Fruit fly (Drosophila melanogaster) whole organism, adult: ENCODE results near the gene CG13606.

Experiments
- CG11617 ChIP-seq: fragments of 200-800 bp; sonication (Bioruptor generic); optimal IDR thresholded peaks from 2 replicates; lab custom pipeline; 2017; ENCODE audit warnings: mild to moderate bottlenecking, missing biosample characterization, missing genetic modification reagents, missing genetic modification characterization
- CG12768 ChIP-seq: fragments of 200-800 bp; sonication (Bioruptor generic); optimal IDR thresholded peaks from 2 replicates; lab custom pipeline; 2017; ENCODE audit warnings: missing biosample characterization, missing genetic modification characterization, mild to moderate bottlenecking, moderate library complexity, missing genetic modification reagents
- CG14711 ChIP-seq: fragments of 200-800 bp; sonication (Bioruptor generic); optimal IDR thresholded peaks from 2 replicates; lab custom pipeline; 2018; ENCODE audit warnings: missing biosample characterization, mild to moderate bottlenecking, missing genetic modification characterization, moderate library complexity
- CG1620 ChIP-seq: fragments of 200-800 bp; sonication (Bioruptor generic); optimal IDR thresholded peaks from 2 replicates; lab custom pipeline; 2016; ENCODE audit warnings: missing biosample characterization, missing genetic modification characterization
- CG33017 ChIP-seq: fragments of 200-800 bp; sonication (Bioruptor generic); optimal IDR thresholded peaks from 2 replicates; lab custom pipeline; 2018; ENCODE audit warnings: missing biosample characterization, mild to moderate bottlenecking, missing genetic modification characterization, moderate library complexity
- CG5204 ChIP-seq: fragments of 200-800 bp; sonication (Bioruptor generic); optimal IDR thresholded peaks from 2 replicates; lab custom pipeline; 2016; ENCODE audit warnings: missing biosample characterization, missing genetic modification characterization
- CG7045 ChIP-seq: fragments of 200-800 bp; sonication (Bioruptor generic); optimal IDR thresholded peaks from 2 replicates; lab custom pipeline; 2017; ENCODE audit warnings: missing biosample characterization, mild to moderate bottlenecking, missing genetic modification characterization
- CG7101 ChIP-seq: fragments of 200-800 bp; sonication (Bioruptor generic); optimal IDR thresholded peaks from 2 replicates; lab custom pipeline; 2018; ENCODE audit warnings: missing biosample characterization, mild to moderate bottlenecking, missing genetic modification characterization, moderate library complexity
- Clk ChIP-seq: fragments of 200-800 bp; sonication (Bioruptor generic); optimal IDR thresholded peaks from 2 replicates; lab custom pipeline; 2017; ENCODE audit warnings: missing biosample characterization, missing genetic modification characterization
- Crg-1 ChIP-seq: fragments of 200-800 bp; sonication (Bioruptor generic); optimal IDR thresholded peaks from 2 replicates; lab custom pipeline; 2016; ENCODE audit warnings: missing biosample characterization, missing genetic modification characterization
- Hr96 ChIP-seq: fragments of 200-800 bp; sonication (Bioruptor generic); optimal IDR thresholded peaks from 2 replicates; lab custom pipeline; 2016; ENCODE audit warnings: missing biosample characterization, missing genetic modification characterization
- Mnt ChIP-seq: fragments of 200-800 bp; sonication (Bioruptor generic); optimal IDR thresholded peaks from 2 replicates; lab custom pipeline; 2016; ENCODE audit warnings: missing biosample characterization, mild to moderate bottlenecking, missing genetic modification characterization
- bab1 ChIP-seq: fragments of 200-800 bp; sonication (Bioruptor generic); optimal IDR thresholded peaks from 3 replicates; lab custom pipeline; 2019; ENCODE audit warnings: missing biosample characterization, mild to moderate bottlenecking, missing genetic modification characterization, moderate library complexity
- cic ChIP-seq: fragments of 200-800 bp; sonication (Bioruptor generic); optimal IDR thresholded peaks from 2 replicates; lab custom pipeline; 2017; ENCODE audit warnings: missing biosample characterization, mild to moderate bottlenecking, missing genetic modification characterization, moderate library complexity
- cnc ChIP-seq, 2 experiments: fragments of >200 bp; optimal IDR thresholded peaks; 2 replicates each; lab custom pipeline; 2017
- kay ChIP-seq: fragments of 200-800 bp; sonication (Bioruptor generic); peaks from one replicate; lab custom pipeline; 2016; ENCODE audit warnings: missing biosample characterization, missing genetic modification characterization, borderline replicate concordance
- ovo ChIP-seq: fragments of 200-800 bp; sonication (Bioruptor generic); optimal IDR thresholded peaks from 2 replicates; lab custom pipeline; 2016; ENCODE audit warnings: missing biosample characterization, missing genetic modification characterization
- pad ChIP-seq: fragments of 200-800 bp; sonication (Bioruptor generic); optimal IDR thresholded peaks from 3 replicates; lab custom pipeline; 2017; ENCODE audit warnings: missing biosample characterization, missing genetic modification characterization, mild to moderate bottlenecking, moderate library complexity, missing genetic modification reagents
- tj ChIP-seq: fragments of 200-800 bp; sonication (Bioruptor generic); optimal IDR thresholded peaks from 3 replicates; lab custom pipeline; 2017; ENCODE audit warnings: missing biosample characterization, mild to moderate bottlenecking, missing genetic modification characterization, moderate library complexity
- toe ChIP-seq: fragments of 200-800 bp; sonication (Bioruptor generic); optimal IDR thresholded peaks from 2 replicates; lab custom pipeline; 2016; ENCODE audit warnings: missing biosample characterization, missing genetic modification characterization

Gene CG13606

DNA sequence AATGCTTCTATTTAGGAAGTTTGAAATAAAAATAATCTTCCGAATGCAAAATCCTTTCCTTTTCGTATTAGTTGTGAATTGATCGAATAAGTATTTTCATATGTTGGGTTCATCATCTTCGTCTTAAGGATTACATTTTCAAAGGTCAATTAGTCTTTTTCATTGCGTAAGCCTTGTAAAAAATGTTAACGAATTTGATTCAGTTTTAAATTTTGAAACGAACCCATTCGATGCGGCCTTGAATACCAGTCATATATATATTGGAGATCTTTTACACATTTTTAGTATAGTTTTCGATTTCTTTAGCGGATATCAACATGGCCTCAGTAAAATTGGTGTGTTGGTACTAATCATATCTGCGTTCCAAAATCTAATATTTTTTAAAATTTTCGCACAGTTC, 56.2 kb downstream of the CG13606 start, which contains the start of gene Acp95EF:
TSS of gene Acp95EF (plus strand) at position 301 of the 400 bp plus-strand sequence.
- TF ChIP-seq kay (GFP tag; lab: Kevin White, UChicago) (peak; percentile 71), Clk (GFP tag; lab: Kevin White, UChicago) (no peak)

DNA sequence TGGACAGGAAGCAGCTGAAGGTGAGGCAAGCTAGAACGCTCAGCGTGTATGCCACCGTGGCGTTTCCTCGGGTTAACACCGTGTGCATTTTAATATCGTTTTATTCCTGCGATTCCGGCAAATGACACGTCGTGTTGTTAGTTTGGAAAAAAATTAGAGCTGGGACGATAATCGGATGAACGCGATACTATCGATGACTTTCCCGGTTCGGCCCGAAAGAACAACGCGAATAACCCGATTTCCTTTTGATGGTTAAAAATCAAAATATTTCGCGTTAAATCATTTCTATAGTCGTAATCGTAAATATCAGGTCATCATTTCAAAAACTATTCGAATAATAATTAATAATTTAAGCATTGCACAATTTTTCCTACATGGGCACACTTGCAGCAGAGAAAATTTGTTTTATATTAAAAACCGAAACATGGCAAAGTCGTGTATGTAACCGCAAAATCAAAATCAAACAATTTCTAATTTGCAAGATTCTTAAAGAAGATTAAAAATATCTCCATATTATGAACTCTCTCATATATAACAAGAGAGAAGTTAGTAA, 57.5 kb downstream of the CG13606 start, which contains the start of gene Spase22-23:
TSS of gene Spase22-23 (minus strand) at position 166 of the 553 bp plus-strand sequence.
- TF ChIP-seq Crg-1 (GFP tag; lab: Kevin White, UChicago) (no peak), CG33017 (tag; lab: Kevin White, UChicago) (no peak), cnc (optimal IDR thresholded peaks at IDR 0.05; lab: Kevin White, UChicago) (no peak), CG11617 (GFP tag; lab: Kevin White, UChicago) (no peak), ovo (GFP tag; lab: Kevin White, UChicago) (no peak), toe (GFP tag; lab: Kevin White, UChicago) (no peak), bab1 (GFP tag; lab: Kevin White, UChicago) (no peak), tj (GFP tag; lab: Kevin White, UChicago) (no peak), CG7101 (tag; lab: Kevin White, UChicago) (no peak), CG14711 (no peak), Clk (GFP tag; lab: Kevin White, UChicago) (no peak), CG7045 (GFP tag; lab: Kevin White, UChicago) (no peak)

DNA sequence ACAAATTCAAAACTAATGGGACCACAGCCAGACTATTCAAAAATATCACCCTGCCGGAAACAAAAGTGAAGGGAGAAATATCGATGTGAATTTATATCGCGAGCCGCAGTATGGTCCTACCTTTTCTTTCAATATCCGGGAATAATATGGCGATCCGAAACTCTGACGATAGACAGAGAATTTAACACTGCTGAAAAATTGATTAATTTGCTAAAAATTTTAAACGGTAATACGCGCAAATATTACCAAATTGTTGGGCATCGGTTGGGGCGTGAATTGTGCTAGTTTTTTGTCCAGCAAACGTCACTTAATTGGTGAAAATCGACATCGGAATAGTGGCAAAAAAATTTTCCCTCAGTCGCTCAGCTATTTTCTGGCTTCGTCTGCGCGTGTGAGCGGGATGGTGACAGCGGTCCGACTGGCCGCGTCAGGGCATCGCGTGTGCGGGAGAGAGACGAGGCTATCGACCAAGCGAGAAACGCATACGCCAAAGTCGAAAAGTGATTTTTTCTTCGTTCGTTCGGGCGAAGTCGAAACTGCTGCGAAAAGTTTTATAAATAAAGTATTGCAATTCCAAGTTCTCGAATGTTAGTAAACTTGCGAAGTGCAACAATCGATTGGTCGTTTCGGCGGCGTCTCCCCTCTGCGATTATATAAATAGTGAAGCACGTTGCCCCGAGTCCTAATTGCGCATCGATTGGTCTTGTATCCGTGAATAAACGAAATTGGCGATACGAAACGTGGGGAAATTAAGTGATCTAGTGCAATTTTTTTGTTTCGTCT, 58.2 kb downstream of the CG13606 start, which contains the start of gene mask:
TSS of gene mask (plus strand) at position 140 of the 783 bp plus-strand sequence.
- peak; percentile 84 for TF ChIP-seq CG7101 (tag; lab: Kevin White, UChicago)
- peak; percentile 87 for TF ChIP-seq toe (GFP tag; lab: Kevin White, UChicago)
- no peak for TF ChIP-seq kay (GFP tag; lab: Kevin White, UChicago)
- TF ChIP-seq Hr96 (GFP tag; lab: Kevin White, UChicago) = peak; percentile 90
- TF ChIP-seq CG1620 = peak; percentile 93
- peak; percentile 43 for TF ChIP-seq pad (GFP tag; lab: Kevin White, UChicago)
- TF ChIP-seq CG12768 (GFP tag; lab: Kevin White, UChicago) = peak; percentile 67
- peak; percentile 39 for TF ChIP-seq CG14711
- TF ChIP-seq bab1 (GFP tag; lab: Kevin White, UChicago) = peak; percentile 73
- TF ChIP-seq Crg-1 (GFP tag; lab: Kevin White, UChicago) = peak; percentile 90
- TF ChIP-seq CG7045 (GFP tag; lab: Kevin White, UChicago) = peak; percentile 82
- TF ChIP-seq CG33017 (tag; lab: Kevin White, UChicago) = peak; percentile 50
- no peak for TF ChIP-seq cnc (optimal IDR thresholded peaks at IDR 0.05; lab: Kevin White, UChicago)
- TF ChIP-seq Mnt (GFP tag; lab: Kevin White, UChicago) = peak; percentile 70
- peak; percentile 29 for TF ChIP-seq cic (GFP tag; lab: Kevin White, UChicago)
- peak; percentile 90 for TF ChIP-seq CG11617 (GFP tag; lab: Kevin White, UChicago)
- TF ChIP-seq ovo (GFP tag; lab: Kevin White, UChicago) = peak; percentile 90
- TF ChIP-seq tj (GFP tag; lab: Kevin White, UChicago) = peak; percentile 64
- no peak for TF ChIP-seq CG5204 (GFP tag; lab: Kevin White, UChicago)
- no peak for TF ChIP-seq Clk (GFP tag; lab: Kevin White, UChicago)

DNA sequence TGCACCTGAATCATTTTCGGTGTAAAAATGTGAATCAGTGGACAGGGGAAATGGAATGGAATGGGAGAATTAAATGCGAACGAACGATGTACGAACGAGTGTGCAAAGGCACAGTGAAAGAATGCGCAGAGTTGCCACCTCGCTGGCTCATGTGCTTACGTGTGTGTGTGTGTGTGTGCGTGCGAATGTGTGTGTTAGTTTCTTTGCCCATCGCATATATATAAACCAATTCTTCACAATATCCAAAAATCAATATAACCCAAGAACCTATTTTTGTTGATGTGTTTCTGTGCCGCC, 58.7 kb downstream of the CG13606 start:
- no peak for TF ChIP-seq bab1 (GFP tag; lab: Kevin White, UChicago)
- TF ChIP-seq toe (GFP tag; lab: Kevin White, UChicago) = no peak
- TF ChIP-seq ovo (GFP tag; lab: Kevin White, UChicago) = no peak
- TF ChIP-seq cic (GFP tag; lab: Kevin White, UChicago) = no peak
- peak; percentile 62 for TF ChIP-seq Mnt (GFP tag; lab: Kevin White, UChicago)
- TF ChIP-seq Crg-1 (GFP tag; lab: Kevin White, UChicago) = no peak
- no peak for TF ChIP-seq Clk (GFP tag; lab: Kevin White, UChicago)
- no peak for TF ChIP-seq cnc (optimal IDR thresholded peaks at IDR 0.05; lab: Kevin White, UChicago)
- TF ChIP-seq Hr96 (GFP tag; lab: Kevin White, UChicago) = no peak
- TF ChIP-seq CG33017 (tag; lab: Kevin White, UChicago) = no peak
- TF ChIP-seq kay (GFP tag; lab: Kevin White, UChicago) = no peak
- TF ChIP-seq CG11617 (GFP tag; lab: Kevin White, UChicago) = no peak
- no peak for TF ChIP-seq CG5204 (GFP tag; lab: Kevin White, UChicago)
- no peak for TF ChIP-seq tj (GFP tag; lab: Kevin White, UChicago)
- TF ChIP-seq CG7101 (tag; lab: Kevin White, UChicago) = no peak
- peak; percentile 70 for TF ChIP-seq CG14711
- TF ChIP-seq CG7045 (GFP tag; lab: Kevin White, UChicago) = no peak
- TF ChIP-seq CG1620 = no peak
- peak; percentile 67 for TF ChIP-seq pad (GFP tag; lab: Kevin White, UChicago)
- TF ChIP-seq CG12768 (GFP tag; lab: Kevin White, UChicago) = no peak

DNA sequence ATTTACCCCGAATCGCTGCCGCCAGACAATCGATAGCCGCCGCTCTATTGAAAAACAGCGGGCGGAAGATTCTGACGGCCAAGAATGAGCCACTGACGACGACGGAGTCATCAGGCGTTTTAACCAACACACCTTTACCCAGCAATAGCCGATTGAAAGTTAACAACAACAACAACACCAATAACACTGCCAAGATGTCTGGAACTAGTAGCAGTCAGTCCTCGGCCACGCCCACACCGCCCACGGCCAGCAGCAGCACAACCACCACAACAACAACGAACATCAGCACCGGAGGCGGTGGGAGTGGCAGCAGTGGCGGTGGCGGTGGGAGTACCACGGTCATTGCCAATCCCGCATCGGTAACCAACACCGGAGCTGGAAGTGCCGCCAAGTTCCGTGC, 59.5 kb downstream of the CG13606 start:
- no peak for TF ChIP-seq CG11617 (GFP tag; lab: Kevin White, UChicago)
- no peak for TF ChIP-seq toe (GFP tag; lab: Kevin White, UChicago)
- no peak for TF ChIP-seq CG5204 (GFP tag; lab: Kevin White, UChicago)
- no peak for TF ChIP-seq cnc (optimal IDR thresholded peaks at IDR 0.05; lab: Kevin White, UChicago)
- no peak for TF ChIP-seq CG14711
- no peak for TF ChIP-seq tj (GFP tag; lab: Kevin White, UChicago)
- TF ChIP-seq CG33017 (tag; lab: Kevin White, UChicago) = no peak
- no peak for TF ChIP-seq CG7045 (GFP tag; lab: Kevin White, UChicago)
- TF ChIP-seq ovo (GFP tag; lab: Kevin White, UChicago) = no peak
- no peak for TF ChIP-seq Clk (GFP tag; lab: Kevin White, UChicago)
- no peak for TF ChIP-seq CG12768 (GFP tag; lab: Kevin White, UChicago)
- no peak for TF ChIP-seq Hr96 (GFP tag; lab: Kevin White, UChicago)
- no peak for TF ChIP-seq CG1620
